Worm (Caenorhabditis elegans): ENCODE data around the gene pax-1.

ce11 chrV:8183384-8183783 is 41.4 kb upstream of the pax-1 start, which contains the start of gene srp-8:
- TF ChIP-seq ztf-4 (tag; optimal IDR thresholded peaks at IDR 0.05) (no peak), nhr-11 (tag; optimal IDR thresholded peaks at IDR 0.05) (no peak), pqm-1 (tag; optimal IDR thresholded peaks at IDR 0.05) (no peak), elt-1 (tag; optimal IDR thresholded peaks at IDR 0.05) (no peak), nhr-12 (tag; optimal IDR thresholded peaks at IDR 0.05) (no peak), nhr-237 (tag; optimal IDR thresholded peaks at IDR 0.05) (no peak)
